Worm (Caenorhabditis elegans) whole organism, L4/young adult: ENCODE data around the gene mbl-1.

ENCODE experiments used
- W03F9.2 ChIP-seq: fragments of 150-350 bp; optimal IDR thresholded peaks from 2 replicates; lab custom pipeline; 2014; ENCODE audit warnings: missing biosample characterization, missing genetic modification characterization
- dao-5 ChIP-seq: sonication (generic microtip); optimal IDR thresholded peaks from 2 replicates; lab custom pipeline; 2016; ENCODE audit warnings: missing genotype, missing genetic modification characterization, moderate library complexity, missing compliant biosample characterization
- him-1 ChIP-seq: sonication (generic microtip); optimal IDR thresholded peaks from 2 replicates; lab custom pipeline; 2016; ENCODE audit warnings: missing genotype, missing genetic modification reagents, missing genetic modification characterization, missing compliant biosample characterization

The mbl-1 gene

DNA sequence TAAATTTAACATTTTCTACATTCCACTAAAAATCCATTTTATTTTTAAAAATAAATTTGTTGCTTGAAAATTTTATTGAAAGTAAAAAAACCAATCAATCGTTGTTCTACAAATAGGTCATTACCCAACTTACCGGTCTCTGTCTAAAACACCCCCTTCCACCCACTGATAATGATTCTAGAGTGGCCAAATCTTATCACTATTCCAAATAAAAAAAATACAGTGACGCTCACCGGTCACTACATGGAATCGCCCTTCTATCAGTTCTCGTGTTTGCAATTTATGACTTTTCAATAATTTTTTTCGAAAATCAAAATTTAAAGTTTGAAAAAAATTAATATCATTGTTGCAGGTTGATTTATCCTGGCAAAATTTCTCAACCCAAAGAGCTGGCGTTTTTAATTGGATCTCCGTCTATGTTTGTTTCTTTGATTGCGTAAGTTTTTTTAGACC, 14.9 kb upstream of the mbl-1 start, which contains the start of the genes F52G3.1 and F52G3.7:
Gene F52G3.1 (plus strand): TSS at position 353 of the 453 bp plus-strand sequence.
Gene F52G3.7 (plus strand): TSS at position 403 of the 453 bp plus-strand sequence.
- TF ChIP-seq him-1 (tag; lab: Kevin White, UChicago) (no peak), W03F9.2 (no peak), dao-5 (tag; lab: Kevin White, UChicago) (no peak)

DNA sequence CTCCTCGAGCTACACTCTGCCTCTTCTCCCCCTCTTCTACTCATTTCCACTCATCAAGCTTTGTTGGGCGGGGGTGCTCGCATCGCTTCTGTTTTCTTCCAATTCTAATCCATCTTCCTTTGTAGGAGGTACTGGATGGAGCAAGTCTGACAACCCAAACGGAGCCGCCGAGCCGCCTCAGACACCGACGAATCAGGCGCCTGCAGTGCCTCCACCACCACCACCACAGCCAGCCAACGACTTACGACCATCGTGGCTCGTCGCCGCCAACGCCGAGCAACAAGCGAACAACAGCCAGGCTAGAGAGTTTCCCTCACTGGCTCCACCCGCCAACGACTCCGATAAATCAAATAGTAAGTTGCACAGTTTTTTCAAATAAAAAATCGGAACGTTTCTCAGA, 12.5 kb upstream of the mbl-1 start:
- no peak for TF ChIP-seq dao-5 (tag; lab: Kevin White, UChicago)
- TF ChIP-seq W03F9.2: no peak
- TF ChIP-seq him-1 (tag; lab: Kevin White, UChicago): no peak

DNA sequence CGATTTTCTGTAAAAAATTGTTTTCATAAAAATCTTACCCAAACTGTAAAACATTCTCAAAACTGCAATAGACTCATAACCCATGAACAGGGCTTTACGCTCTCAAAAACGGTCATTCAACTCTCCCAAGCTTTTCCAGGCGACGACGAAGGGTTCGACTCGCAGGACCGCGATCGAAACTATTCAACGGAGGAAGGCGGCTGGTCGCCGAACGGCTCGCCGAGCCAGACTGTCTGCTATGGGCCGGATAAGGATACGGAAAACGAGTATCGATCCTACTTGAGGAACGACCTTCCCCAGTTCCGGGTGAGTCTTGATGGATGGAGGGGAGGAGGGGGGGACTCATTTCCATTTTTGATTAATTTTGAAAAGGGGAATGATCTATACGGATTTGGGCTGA, 10.6 kb upstream of the mbl-1 start:
- TF ChIP-seq W03F9.2 (no peak), dao-5 (tag; lab: Kevin White, UChicago) (no peak), him-1 (tag; lab: Kevin White, UChicago) (no peak)

DNA sequence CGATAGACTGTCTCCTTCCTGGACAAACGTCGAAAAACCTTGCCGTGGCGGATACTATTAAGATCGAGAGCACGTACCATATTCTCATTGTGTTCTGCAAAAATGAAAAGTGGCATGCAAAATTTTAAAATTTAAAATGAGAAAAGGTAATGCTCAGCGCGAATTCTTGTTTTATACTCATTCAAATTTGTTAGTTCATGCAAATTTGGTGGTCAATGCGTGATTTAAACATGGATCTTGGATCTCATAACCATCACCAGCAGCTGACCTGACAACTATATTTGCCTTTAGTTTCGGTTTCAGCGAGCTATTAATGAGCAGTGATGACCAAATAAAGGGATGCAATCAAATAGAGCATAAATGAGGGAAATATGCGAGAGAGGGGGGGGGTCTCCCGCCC, 2.4 kb upstream of the mbl-1 start, which contains the start of gene F52G3.5:
Gene F52G3.5 (minus strand): TSS at position 101 of the 400 bp plus-strand sequence.
- no peak for TF ChIP-seq him-1 (tag; lab: Kevin White, UChicago)

DNA sequence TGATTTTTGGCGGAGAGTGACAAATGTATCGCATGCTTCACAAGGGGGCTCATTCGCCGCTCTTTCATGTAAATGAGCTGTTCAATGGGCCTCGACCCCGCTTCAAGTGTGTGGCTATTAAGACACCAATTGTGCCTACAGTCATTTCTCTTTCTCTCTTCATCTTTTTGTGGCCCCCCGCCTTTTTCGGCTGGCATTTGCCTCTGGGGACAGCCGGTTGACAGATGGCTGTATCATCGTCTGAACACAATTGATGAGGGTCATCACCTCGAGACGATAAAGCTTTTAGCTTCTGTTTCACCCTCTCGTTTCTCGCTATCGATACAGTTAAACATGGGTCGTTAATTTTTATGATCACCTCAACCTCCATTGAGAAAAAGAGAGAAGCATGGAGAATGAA, 10.0 kb downstream of the mbl-1 start:
- TF ChIP-seq him-1 (tag; lab: Kevin White, UChicago): no peak
- no peak for TF ChIP-seq W03F9.2

DNA sequence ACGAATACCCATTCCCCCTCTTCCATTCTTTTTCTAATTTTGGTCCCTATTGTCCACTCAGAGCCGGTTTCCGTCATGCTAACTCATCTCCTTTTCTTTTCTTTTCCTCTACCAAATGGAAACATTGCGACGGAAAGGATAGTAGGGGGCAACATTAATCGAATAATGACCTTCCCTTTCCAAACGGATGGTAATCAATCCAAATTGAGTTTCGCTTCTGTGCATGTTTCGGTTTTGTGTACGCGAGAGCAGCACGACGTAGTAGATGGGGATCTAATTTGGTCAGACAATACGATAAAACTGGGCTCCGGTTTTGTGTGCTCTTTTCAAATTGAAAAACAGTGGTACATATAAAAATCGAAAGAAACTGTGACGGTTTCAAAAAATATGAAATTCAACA, 13.0 kb downstream of the mbl-1 start:
- TF ChIP-seq dao-5 (tag; lab: Kevin White, UChicago) (no peak), him-1 (tag; lab: Kevin White, UChicago) (no peak), W03F9.2 (no peak)

DNA sequence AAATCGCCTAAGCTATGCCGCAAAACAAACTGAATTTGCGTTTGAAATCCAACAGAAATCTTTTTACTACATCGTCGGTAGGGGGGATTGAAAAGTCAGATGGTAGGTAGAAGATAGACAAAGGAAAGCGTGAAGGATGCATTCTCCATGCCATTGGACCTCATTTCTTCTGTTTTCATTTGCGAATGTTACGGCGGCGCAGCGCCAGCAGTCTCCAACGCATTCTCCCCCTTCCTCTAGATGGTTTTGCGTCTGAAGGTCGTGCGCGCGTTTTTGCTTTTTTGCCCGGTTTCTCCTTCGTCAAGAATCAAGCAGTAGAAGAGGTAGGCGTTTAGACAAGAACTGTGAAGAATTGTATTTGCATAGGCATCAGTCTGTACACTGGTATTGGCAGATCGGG, 15.1 kb downstream of the mbl-1 start:
- TF ChIP-seq him-1 (tag; lab: Kevin White, UChicago) (no peak), W03F9.2 (no peak), dao-5 (tag; lab: Kevin White, UChicago) (no peak)

DNA sequence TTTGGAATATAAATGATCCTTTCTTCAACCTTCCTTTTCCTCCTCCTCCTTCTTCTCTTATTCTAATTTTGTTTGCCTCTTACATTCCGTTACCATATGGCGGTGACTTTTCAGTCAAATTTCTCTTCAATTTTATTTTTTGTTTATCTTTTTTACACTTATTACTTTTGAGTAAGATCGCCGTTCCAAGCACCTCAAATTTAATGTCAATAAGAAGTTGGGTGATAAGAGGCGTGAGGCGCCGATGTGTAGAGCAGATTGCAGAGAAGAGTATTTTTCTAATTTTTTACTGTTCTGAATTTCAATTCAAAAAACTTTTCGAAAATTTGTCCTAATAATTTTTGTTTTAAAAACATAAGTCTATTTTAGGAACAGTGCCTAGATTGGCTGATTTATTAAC, 16.0 kb downstream of the mbl-1 start:
- TF ChIP-seq him-1 (tag; lab: Kevin White, UChicago) (no peak), dao-5 (tag; lab: Kevin White, UChicago) (no peak), W03F9.2 (no peak)

DNA sequence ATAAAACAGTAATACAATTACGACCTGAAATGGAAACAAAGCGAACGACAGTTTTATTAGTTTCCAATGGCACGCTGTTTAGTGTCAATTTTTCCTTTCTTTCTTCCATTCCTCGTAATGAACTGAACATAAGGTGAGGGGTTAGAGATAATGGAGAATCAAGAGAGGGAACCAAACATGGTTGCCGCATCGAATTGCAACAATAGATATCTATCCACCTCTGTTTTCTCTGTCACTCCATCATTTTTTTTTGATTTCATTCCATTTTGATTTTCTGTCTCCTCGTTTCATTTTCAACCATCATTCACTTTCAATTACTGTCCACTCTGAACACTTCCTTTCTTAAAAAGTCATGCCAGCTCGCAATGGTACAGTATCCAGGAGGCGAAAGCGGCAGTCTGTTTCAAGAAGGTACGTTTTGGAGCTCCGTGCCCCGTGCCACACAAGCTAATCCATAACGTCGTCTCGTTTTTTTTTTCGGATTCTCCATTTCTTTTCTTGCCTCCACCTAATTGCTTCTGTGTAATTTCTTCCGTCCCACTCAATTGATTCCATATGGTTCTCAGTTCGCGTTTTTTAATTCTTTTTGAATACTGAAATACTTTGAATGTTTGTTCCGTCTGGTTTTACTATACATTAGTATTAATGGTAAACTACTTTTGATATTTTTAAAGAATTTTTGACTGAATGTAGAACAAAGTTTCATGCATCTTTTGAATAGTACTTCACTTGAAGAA, 16.9 kb downstream of the mbl-1 start:
- no peak for TF ChIP-seq dao-5 (tag; lab: Kevin White, UChicago)
- no peak for TF ChIP-seq him-1 (tag; lab: Kevin White, UChicago)
- TF ChIP-seq W03F9.2: no peak

DNA sequence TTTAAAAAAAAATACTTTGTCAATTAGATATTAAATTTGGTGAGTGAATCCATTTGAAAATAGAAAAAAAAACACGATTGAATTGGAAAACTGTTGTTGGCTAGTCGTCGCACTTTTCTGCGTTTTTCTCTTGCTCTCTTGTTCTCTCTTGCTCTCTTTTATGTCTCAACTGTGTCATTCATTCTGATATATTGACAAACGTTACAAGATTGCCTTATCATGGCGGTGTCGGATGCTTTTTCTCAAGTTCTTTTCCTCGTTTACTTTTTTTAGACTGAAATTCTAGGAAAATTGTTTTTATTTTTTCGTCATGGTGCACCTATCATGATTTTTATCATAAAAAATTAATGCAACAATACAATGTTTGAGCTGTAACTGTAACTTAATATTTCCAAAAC, 17.5 kb downstream of the mbl-1 start:
- peak; percentile 12 for TF ChIP-seq W03F9.2
- TF ChIP-seq dao-5 (tag; lab: Kevin White, UChicago): no peak
- no peak for TF ChIP-seq him-1 (tag; lab: Kevin White, UChicago)

DNA sequence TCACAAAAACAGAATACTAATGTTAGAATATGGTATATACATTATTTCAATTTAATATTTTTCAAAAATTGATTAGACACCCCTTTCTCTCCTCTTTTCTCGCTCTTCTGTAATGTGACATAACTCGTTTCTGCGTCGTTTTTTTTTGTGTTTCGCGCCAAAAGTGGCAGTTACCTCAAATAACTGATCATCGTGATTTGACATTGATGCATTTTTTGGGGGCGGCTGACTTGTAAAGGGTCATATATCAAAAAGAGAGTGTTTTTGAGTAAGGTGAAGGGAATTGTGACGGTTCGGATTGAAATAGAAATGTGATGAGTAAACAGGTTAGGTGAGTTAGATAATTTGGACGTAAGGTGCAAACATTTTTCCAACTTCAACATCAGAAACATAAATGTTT, 19.6 kb downstream of the mbl-1 start:
- TF ChIP-seq dao-5 (tag; lab: Kevin White, UChicago) (no peak), W03F9.2 (no peak), him-1 (tag; lab: Kevin White, UChicago) (no peak)

DNA sequence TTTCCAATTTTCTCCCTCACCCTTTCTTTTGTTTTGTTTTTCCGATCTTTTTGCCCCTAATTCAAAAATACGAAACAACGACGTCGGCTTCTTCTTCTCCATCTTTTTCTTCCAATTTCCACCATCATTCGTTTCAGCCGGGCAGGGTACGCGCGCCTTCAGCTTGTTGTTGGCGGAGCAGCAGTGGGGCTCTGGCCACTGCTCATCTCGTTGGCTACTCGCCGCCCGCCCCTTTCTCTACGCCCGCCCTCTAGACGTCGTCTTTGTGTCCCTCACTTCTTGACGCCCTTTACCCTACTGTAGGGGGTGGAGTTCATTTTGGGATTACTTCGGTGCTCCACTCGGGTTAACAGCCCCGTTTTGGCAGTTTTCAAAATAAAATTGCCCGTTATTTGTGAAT, 20.6 kb downstream of the mbl-1 start:
- TF ChIP-seq dao-5 (tag; lab: Kevin White, UChicago) (no peak), him-1 (tag; lab: Kevin White, UChicago) (no peak), W03F9.2 (no peak)

DNA sequence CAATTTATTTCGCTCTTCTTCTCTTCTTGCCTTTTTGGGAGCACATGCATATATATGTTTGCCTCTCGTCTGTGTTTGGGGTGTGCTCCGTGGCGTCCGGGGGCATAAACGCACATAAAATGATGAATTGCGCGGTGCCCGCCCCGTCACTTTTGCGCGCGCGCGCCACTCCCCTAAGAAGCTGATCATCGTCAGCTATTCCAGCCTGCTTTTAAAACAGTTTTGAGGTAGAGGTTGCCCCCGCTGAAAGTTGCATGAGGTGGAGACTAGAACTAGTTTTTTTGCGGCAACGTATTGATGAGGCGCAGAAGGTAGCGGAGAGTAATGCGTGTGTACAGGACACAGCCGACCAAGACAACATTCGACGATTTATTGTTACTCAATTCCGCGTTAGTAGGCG, 21.2 kb downstream of the mbl-1 start:
- TF ChIP-seq dao-5 (tag; lab: Kevin White, UChicago) (no peak), him-1 (tag; lab: Kevin White, UChicago) (no peak), W03F9.2 (no peak)

DNA sequence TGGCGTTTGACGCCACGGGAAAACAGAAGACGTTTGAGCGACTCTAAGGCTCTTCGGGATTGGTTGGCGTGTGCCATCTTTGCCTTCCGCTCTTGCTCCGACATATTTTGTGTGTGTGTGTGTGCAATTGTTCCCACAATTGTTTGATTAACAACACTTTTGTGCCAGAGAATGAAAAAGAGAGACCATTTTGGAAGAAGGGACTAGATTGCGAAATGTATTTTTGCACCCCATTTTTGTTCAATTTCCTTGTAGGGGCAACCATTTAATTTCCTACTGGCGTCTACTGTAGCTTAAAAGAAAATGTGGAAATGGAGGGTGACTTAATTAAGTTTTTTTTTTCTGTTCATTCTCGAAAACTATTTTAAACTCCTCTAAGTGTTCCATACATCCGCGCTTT, 23.7 kb downstream of the mbl-1 start:
- TF ChIP-seq him-1 (tag; lab: Kevin White, UChicago) (no peak), W03F9.2 (no peak), dao-5 (tag; lab: Kevin White, UChicago) (no peak)
